Worm (Caenorhabditis elegans) whole organism, young adult: ENCODE data around the gene R05A10.8.

ENCODE experiments used
- C06A6.2 ChIP-seq: fragments of 200-800 bp; sonication (Bioruptor generic); conservative IDR thresholded peaks from 2 replicates; pipeline ENCODE4 v1.3.6; 2022; ENCODE audit warnings: missing genetic modification characterization, missing compliant biosample characterization
- C17E4.6 ChIP-seq: fragments of 200-800 bp; sonication (Bioruptor generic); IDR thresholded peaks from 2 replicates; pipeline ENCODE4 v1.3.6; 2022; ENCODE audit warnings: missing genetic modification reagents, missing genetic modification characterization, missing compliant biosample characterization
- F10E7.11 ChIP-seq: sonication (generic microtip); optimal IDR thresholded peaks from 2 replicates; lab custom pipeline; 2017; ENCODE audit warnings: mild to moderate bottlenecking, missing genetic modification characterization, moderate library complexity, missing compliant biosample characterization
- F49E8.2 ChIP-seq: sonication (generic microtip); optimal IDR thresholded peaks from 3 replicates; lab custom pipeline; 2017; ENCODE audit warnings: missing genetic modification characterization, mild to moderate bottlenecking, missing compliant biosample characterization, antibody characterized with exemption, moderate library complexity; ENCODE audit not compliant: insufficient read depth
- F57A8.1 ChIP-seq: fragments of 200-800 bp; sonication (Bioruptor generic); optimal IDR thresholded peaks from 2 replicates; lab custom pipeline; 2018; ENCODE audit warnings: mild to moderate bottlenecking, missing genetic modification characterization, moderate library complexity, missing compliant biosample characterization
- F57C9.4 ChIP-seq: sonication (generic microtip); optimal IDR thresholded peaks from 2 replicates; lab custom pipeline; 2017; ENCODE audit warnings: mild to moderate bottlenecking, missing genetic modification characterization, missing compliant biosample characterization
- K11D2.4 ChIP-seq: fragments of 200-800 bp; sonication (Bioruptor generic); IDR thresholded peaks from 2 replicates; pipeline ENCODE4 v1.3.6; 2022; ENCODE audit warnings: missing genetic modification reagents, missing genetic modification characterization, missing compliant biosample characterization
- T07F8.4 ChIP-seq: sonication (generic microtip); optimal IDR thresholded peaks from 2 replicates; lab custom pipeline; 2016; ENCODE audit warnings: mild to moderate bottlenecking, missing genetic modification characterization, moderate library complexity, missing compliant biosample characterization
- Y56A3A.18 ChIP-seq: fragments of 200-800 bp; sonication (Bioruptor generic); IDR thresholded peaks from 2 replicates; pipeline ENCODE4 v1.3.6; 2022; ENCODE audit warnings: missing genetic modification reagents, missing genetic modification characterization, missing compliant biosample characterization
- Y67H2A.10 ChIP-seq: fragments of 200-800 bp; sonication (Bioruptor generic); conservative IDR thresholded peaks from 2 replicates; pipeline ENCODE4 v1.3.6; 2022; ENCODE audit warnings: missing genetic modification reagents, missing genetic modification characterization, missing compliant biosample characterization
- ZK185.1 ChIP-seq: sonication (generic microtip); optimal IDR thresholded peaks from 2 replicates; lab custom pipeline; 2016; ENCODE audit warnings: mild to moderate bottlenecking, missing genetic modification characterization, missing compliant biosample characterization; ENCODE audit not compliant: poor library complexity, severe bottlenecking
- aptf-2 ChIP-seq: fragments of 200-800 bp; sonication (Bioruptor generic); conservative IDR thresholded peaks from 2 replicates; pipeline ENCODE4 v1.3.6; 2022; ENCODE audit warnings: missing genetic modification reagents, missing genetic modification characterization, missing compliant biosample characterization
- attf-3 ChIP-seq: fragments of 200-800 bp; sonication (Bioruptor generic); conservative IDR thresholded peaks from 2 replicates; pipeline ENCODE4 v1.3.6; 2022; ENCODE audit warnings: missing genetic modification reagents, missing genetic modification characterization, missing compliant biosample characterization
- attf-6 ChIP-seq: fragments of 200-800 bp; sonication (Bioruptor generic); IDR thresholded peaks from 2 replicates; pipeline ENCODE4 v1.3.6; 2022; ENCODE audit warnings: missing genetic modification reagents, missing genetic modification characterization, missing compliant biosample characterization
- cebp-1 ChIP-seq, 2 experiments: fragments of 200-800 bp in 1 of 2; sonication (Bioruptor generic) in 1 of 2; sonication (generic microtip) in 1 of 2; IDR thresholded peaks in 1 of 2; optimal IDR thresholded peaks in 1 of 2; 2 replicates each; pipeline versions ENCODE4 v1.3.6 to Lab custom; 2017 to 2022; ENCODE audit warnings: missing compliant biosample characterization in 2 of 2, missing genetic modification characterization in 2 of 2, mild to moderate bottlenecking in 1 of 2, missing genetic modification reagents in 1 of 2, moderate library complexity in 1 of 2
- ceh-91 ChIP-seq: fragments of 200-800 bp; sonication (Bioruptor generic); IDR thresholded peaks from 2 replicates; pipeline ENCODE4 v1.3.6; 2022; ENCODE audit warnings: missing genetic modification reagents, missing genetic modification characterization, missing compliant biosample characterization
- efl-1 ChIP-seq: fragments of 150-350 bp; optimal IDR thresholded peaks from 2 replicates; lab custom pipeline; 2014; ENCODE audit warnings: missing biosample characterization, missing genetic modification reagents, missing genetic modification characterization
- egl-44 ChIP-seq: fragments of 200-800 bp; sonication (Bioruptor generic); IDR thresholded peaks from 2 replicates; pipeline ENCODE4 v1.3.6; 2022; ENCODE audit warnings: missing genetic modification reagents, missing genetic modification characterization, missing compliant biosample characterization
- ets-4 ChIP-seq: fragments of 200-800 bp; sonication (Bioruptor generic); optimal IDR thresholded peaks from 2 replicates; lab custom pipeline; 2018; ENCODE audit warnings: mild to moderate bottlenecking, missing genetic modification characterization, missing compliant biosample characterization
- gei-17 ChIP-seq: fragments of 200-800 bp; sonication (Bioruptor generic); optimal IDR thresholded peaks from 2 replicates; lab custom pipeline; 2018; ENCODE audit warnings: mild to moderate bottlenecking, missing genetic modification characterization, missing compliant biosample characterization
- hlh-12 ChIP-seq: sonication (generic microtip); optimal IDR thresholded peaks from 2 replicates; lab custom pipeline; 2016; ENCODE audit warnings: missing genetic modification characterization, missing compliant biosample characterization
- hrde-1 ChIP-seq: sonication (generic microtip); optimal IDR thresholded peaks from 2 replicates; lab custom pipeline; 2016; ENCODE audit warnings: missing genetic modification characterization, mild to moderate bottlenecking, missing compliant biosample characterization, moderate library complexity, missing genotype, missing genetic modification reagents, borderline replicate concordance
- lin-35 ChIP-seq, 3 experiments: fragments of 150-350 bp in 2 of 3; sonication (generic microtip) in 1 of 3; optimal IDR thresholded peaks; 2 replicates each; lab custom pipeline; 2014 to 2018; ENCODE audit warnings: missing biosample characterization in 3 of 3, missing genetic modification characterization in 3 of 3, missing genetic modification reagents in 3 of 3
- lir-1 ChIP-seq: fragments of 200-800 bp; sonication (Bioruptor generic); conservative IDR thresholded peaks from 2 replicates; pipeline ENCODE4 v1.3.6; 2022; ENCODE audit warnings: missing genetic modification reagents, missing genetic modification characterization, missing compliant biosample characterization
- madf-10 ChIP-seq: sonication (generic microtip); optimal IDR thresholded peaks from 2 replicates; lab custom pipeline; 2016; ENCODE audit warnings: mild to moderate bottlenecking, missing genetic modification characterization, missing compliant biosample characterization
- madf-3 ChIP-seq: fragments of 200-800 bp; sonication (Bioruptor generic); IDR thresholded peaks from 2 replicates; pipeline ENCODE4 v1.3.6; 2022; ENCODE audit warnings: missing genetic modification reagents, missing genetic modification characterization, missing compliant biosample characterization
- madf-6 ChIP-seq: fragments of 200-800 bp; sonication (Bioruptor generic); IDR thresholded peaks from 2 replicates; pipeline ENCODE4 v1.3.6; 2022; ENCODE audit warnings: missing genetic modification reagents, missing genetic modification characterization, missing compliant biosample characterization
- mxl-1 ChIP-seq: sonication (generic microtip); optimal IDR thresholded peaks from 2 replicates; lab custom pipeline; 2016; ENCODE audit warnings: missing genetic modification characterization, missing compliant biosample characterization
- nfya-1 ChIP-seq: sonication (generic microtip); optimal IDR thresholded peaks from 2 replicates; lab custom pipeline; 2017; ENCODE audit warnings: antibody characterized with exemption, missing compliant biosample characterization, missing genetic modification characterization, borderline replicate concordance; ENCODE audit not compliant: insufficient read depth
- nhr-27 ChIP-seq: fragments of 200-800 bp; sonication (Bioruptor generic); optimal IDR thresholded peaks from 2 replicates; lab custom pipeline; 2018; ENCODE audit warnings: mild to moderate bottlenecking, missing genetic modification characterization, moderate library complexity, missing compliant biosample characterization
- repo-1 ChIP-seq: sonication (generic microtip); optimal IDR thresholded peaks from 2 replicates; lab custom pipeline; 2017; ENCODE audit warnings: mild to moderate bottlenecking, missing genetic modification characterization, missing compliant biosample characterization
- sea-2 ChIP-seq: fragments of 200-800 bp; sonication (Bioruptor generic); IDR thresholded peaks from 2 replicates; pipeline ENCODE4 v1.3.6; 2022; ENCODE audit warnings: missing genetic modification characterization, missing compliant biosample characterization
- tbx-9 ChIP-seq: sonication (generic microtip); optimal IDR thresholded peaks from 2 replicates; lab custom pipeline; 2016; ENCODE audit warnings: borderline replicate concordance, missing genetic modification characterization, inconsistent platforms, missing compliant biosample characterization
- unc-130 ChIP-seq: sonication (generic microtip); optimal IDR thresholded peaks from 2 replicates; lab custom pipeline; 2016; ENCODE audit warnings: missing genetic modification reagents, missing genetic modification characterization, missing compliant biosample characterization
- unc-62 ChIP-seq: fragments of 150-350 bp; optimal IDR thresholded peaks from 2 replicates; lab custom pipeline; 2014; ENCODE audit warnings: missing biosample characterization, missing genetic modification reagents, missing genetic modification characterization
- xnd-1 ChIP-seq: sonication (generic microtip); optimal IDR thresholded peaks from 2 replicates; lab custom pipeline; 2016; ENCODE audit warnings: missing genotype, missing genetic modification reagents, missing genetic modification characterization, missing compliant biosample characterization
- ztf-18 ChIP-seq: sonication (generic microtip); optimal IDR thresholded peaks from 2 replicates; lab custom pipeline; 2016; ENCODE audit warnings: missing genotype, mild to moderate bottlenecking, missing genetic modification characterization, missing compliant biosample characterization

R05A10.8 gene

DNA sequence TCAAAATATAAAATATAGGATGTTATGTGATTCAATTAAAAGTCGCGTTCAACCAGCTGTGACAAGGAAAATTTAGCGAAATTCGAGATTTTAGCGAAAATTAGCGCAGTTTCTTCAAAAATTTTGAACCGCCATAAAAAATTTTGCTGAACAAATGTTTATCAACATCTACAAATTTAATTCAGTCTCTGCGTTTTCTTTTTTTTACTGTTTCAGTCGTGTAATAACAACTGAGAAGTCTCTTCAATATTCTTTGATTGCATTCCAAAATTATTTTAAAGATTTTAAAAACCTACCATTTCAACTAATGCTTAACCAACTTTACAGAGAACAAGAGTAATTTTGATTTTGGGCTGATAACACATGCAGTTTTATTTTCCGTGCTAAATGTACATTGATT, 6.1 kb upstream of the R05A10.8 start:
- TF ChIP-seq C06A6.2 (GFP tag; lab: Robert Waterston, UW), result no peak
- TF ChIP-seq ztf-18 (tag; lab: Kevin White, UChicago), result no peak
- TF ChIP-seq efl-1 (GFP tag; lab: Kevin White, UChicago), result no peak
- TF ChIP-seq K11D2.4, result no peak
- no peak for TF ChIP-seq Y67H2A.10
- TF ChIP-seq repo-1 (tag; lab: Kevin White, UChicago), result no peak
- TF ChIP-seq hlh-12 (tag; lab: Kevin White, UChicago), result no peak
- no peak for TF ChIP-seq ZK185.1
- TF ChIP-seq gei-17 (GFP tag; lab: Kevin White, UChicago), result no peak
- TF ChIP-seq lin-35 (GFP tag; optimal IDR thresholded peaks at IDR 0.05; lab: Kevin White, UChicago), result no peak
- TF ChIP-seq mxl-1 (tag; lab: Kevin White, UChicago), result no peak
- no peak for TF ChIP-seq madf-3 (GFP tag; lab: Robert Waterston, UW)
- TF ChIP-seq unc-62 (GFP tag; lab: Kevin White, UChicago), result no peak
- TF ChIP-seq attf-6 (GFP tag; lab: Robert Waterston, UW), result no peak
- TF ChIP-seq xnd-1 (tag; lab: Kevin White, UChicago), result no peak
- TF ChIP-seq, all 124 proteins: peak for 0

DNA sequence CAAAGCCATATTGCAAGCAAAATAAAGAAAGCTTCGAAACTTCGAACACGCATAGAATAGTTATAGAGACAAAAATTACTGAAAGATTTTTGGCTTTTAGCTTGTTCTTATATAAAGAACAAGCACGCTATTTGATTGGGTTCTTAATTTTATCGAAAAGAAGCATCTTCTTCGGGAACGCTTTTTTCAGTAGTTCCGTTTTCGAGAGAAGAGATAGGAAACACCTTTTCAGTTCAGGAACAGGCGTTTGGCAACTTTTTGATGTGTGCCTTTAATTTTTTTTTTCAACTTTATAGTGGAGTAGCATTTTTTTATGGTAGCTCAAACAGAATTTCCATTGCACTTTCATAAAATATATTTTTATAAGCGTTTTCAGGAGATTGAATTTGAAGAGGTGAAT, 4.8 kb upstream of the R05A10.8 start, which contains the start of gene R05A10.7:
Gene R05A10.7 (minus strand): TSS at position 101 of the 400 bp plus-strand sequence.
- TF ChIP-seq egl-44 (no peak), C17E4.6 (GFP tag; lab: Robert Waterston, UW) (no peak)

ce11 chrIV:14153261-14153660, 4.7 kb downstream of the R05A10.8 start, which contains the start of gene oac-38:
Gene oac-38 (minus strand): TSS chrIV:14153361.
- no peak for TF ChIP-seq madf-6 (GFP tag; lab: Robert Waterston, UW)
- no peak for TF ChIP-seq lir-1 (GFP tag; lab: Robert Waterston, UW)
- TF ChIP-seq ets-4 (GFP tag; lab: Kevin White, UChicago), result no peak
- TF ChIP-seq Y56A3A.18 (GFP tag; lab: Robert Waterston, UW), result no peak
- no peak for TF ChIP-seq F57C9.4 (tag; lab: Kevin White, UChicago)
- TF ChIP-seq F10E7.11 (tag; lab: Kevin White, UChicago), result no peak
- no peak for TF ChIP-seq repo-1 (tag; lab: Kevin White, UChicago)
- TF ChIP-seq sea-2 (GFP tag; lab: Robert Waterston, UW), result no peak
- TF ChIP-seq attf-3 (GFP tag; lab: Robert Waterston, UW), result no peak
- TF ChIP-seq F49E8.2 (tag; lab: Kevin White, UChicago), result no peak
- no peak for TF ChIP-seq hrde-1 (tag; lab: Kevin White, UChicago)

- TF ChIP-seq attf-6 (GFP tag; lab: Robert Waterston, UW) (no peak), repo-1 (tag; lab: Kevin White, UChicago) (no peak), cebp-1 (GFP tag; IDR thresholded peaks at IDR 0.05; lab: Robert Waterston, UW) (no peak), cebp-1 (tag; optimal IDR thresholded peaks at IDR 0.05; lab: Kevin White, UChicago) (no peak), madf-10 (tag; lab: Kevin White, UChicago) (no peak), nfya-1 (tag; lab: Kevin White, UChicago) (no peak), aptf-2 (no peak), nhr-27 (tag; lab: Kevin White, UChicago) (no peak), T07F8.4 (no peak), ceh-91 (GFP tag; lab: Robert Waterston, UW) (no peak), unc-130 (no peak), tbx-9 (no peak), egl-44 (no peak), F57A8.1 (no peak)
Measured at ce11 chrIV:14145594-14145993, 12.4 kb downstream of the R05A10.8 start, which contains the start of gene oac-37. Gene oac-37 (plus strand): TSS chrIV:14145894.
